Fruit fly (Drosophila melanogaster) whole organism, prepupa: ENCODE results near the gene DCTN1-p150.
A peak's percentile ranks its signal among the peaks of the same experiment; 100 is the strongest.

ENCODE experiments used
- Blimp-1 ChIP-seq: fragments of 200-800 bp; sonication (Bioruptor generic); optimal IDR thresholded peaks from 3 replicates; lab custom pipeline; 2017; ENCODE audit warnings: missing biosample characterization, missing genetic modification characterization, mild to moderate bottlenecking, moderate library complexity, missing genetic modification reagents
- CG10631 ChIP-seq: fragments of 200-800 bp; sonication (Bioruptor generic); optimal IDR thresholded peaks from 2 replicates; lab custom pipeline; 2016; ENCODE audit warnings: missing biosample characterization, missing genetic modification characterization
- CG11294 ChIP-seq: fragments of 200-800 bp; sonication (Bioruptor generic); IDR thresholded peaks from 2 replicates; pipeline ENCODE4 v1.3.6; 2022; ENCODE audit warnings: missing biosample characterization, missing genetic modification characterization
- CG11762 ChIP-seq: fragments of 200-800 bp; sonication (Bioruptor generic); optimal IDR thresholded peaks from 3 replicates; lab custom pipeline; 2016; ENCODE audit warnings: missing biosample characterization, missing genetic modification characterization; ENCODE audit not compliant: insufficient read depth
- CG11902 ChIP-seq: fragments of 200-800 bp; sonication (Bioruptor generic); optimal IDR thresholded peaks from 3 replicates; lab custom pipeline; 2016; ENCODE audit warnings: missing biosample characterization, missing genetic modification characterization
- CG15336 ChIP-seq: fragments of 200-800 bp; sonication (Bioruptor generic); IDR thresholded peaks from 2 replicates; pipeline ENCODE4 v1.3.6; 2022; ENCODE audit warnings: missing biosample characterization, missing genetic modification characterization
- CG1621 ChIP-seq: fragments of 200-800 bp; sonication (Bioruptor generic); optimal IDR thresholded peaks from 3 replicates; lab custom pipeline; 2018; ENCODE audit warnings: missing biosample characterization, mild to moderate bottlenecking, missing genetic modification characterization
- CG3032 ChIP-seq: fragments of 200-800 bp; optimal IDR thresholded peaks from 2 replicates; lab custom pipeline; 2019; ENCODE audit warnings: missing biosample characterization, mild to moderate bottlenecking, missing genetic modification characterization, moderate library complexity
- CG31627 ChIP-seq: fragments of 200-800 bp; sonication (Bioruptor generic); optimal IDR thresholded peaks from 3 replicates; lab custom pipeline; 2016; ENCODE audit warnings: missing biosample characterization, missing genetic modification characterization
- CG34406 ChIP-seq: fragments of 200-800 bp; sonication (Bioruptor generic); optimal IDR thresholded peaks from 3 replicates; lab custom pipeline; 2016; ENCODE audit warnings: missing biosample characterization, missing genetic modification characterization
- CG4318 ChIP-seq: fragments of 200-800 bp; sonication (Bioruptor generic); optimal IDR thresholded peaks from 3 replicates; lab custom pipeline; 2017; ENCODE audit warnings: missing biosample characterization, mild to moderate bottlenecking, missing genetic modification characterization
- CG6163 ChIP-seq: fragments of 200-800 bp; sonication (Bioruptor generic); IDR thresholded peaks from 3 replicates; pipeline ENCODE4 v1.3.6; 2022; ENCODE audit warnings: missing biosample characterization, missing genetic modification characterization
- CG6276 ChIP-seq: fragments of 200-800 bp; sonication (Bioruptor generic); optimal IDR thresholded peaks from 2 replicates; lab custom pipeline; 2017; ENCODE audit warnings: missing biosample characterization, mild to moderate bottlenecking, missing genetic modification characterization
- CG6792 ChIP-seq: fragments of 200-800 bp; sonication (Bioruptor generic); optimal IDR thresholded peaks from 3 replicates; lab custom pipeline; 2016; ENCODE audit warnings: missing biosample characterization, missing genetic modification characterization
- CG6808 ChIP-seq: fragments of 200-800 bp; sonication (Bioruptor generic); optimal IDR thresholded peaks from 3 replicates; lab custom pipeline; 2017; ENCODE audit warnings: missing biosample characterization, missing genetic modification characterization, mild to moderate bottlenecking, moderate library complexity, missing genetic modification reagents
- CG6854 ChIP-seq: fragments of 200-800 bp; sonication (Bioruptor generic); optimal IDR thresholded peaks from 2 replicates; lab custom pipeline; 2017; ENCODE audit warnings: missing biosample characterization, mild to moderate bottlenecking, missing genetic modification characterization
- CG8119 ChIP-seq: fragments of 200-800 bp; sonication (Bioruptor generic); IDR thresholded peaks from 3 replicates; pipeline ENCODE4 v1.3.6; 2022; ENCODE audit warnings: missing biosample characterization, missing genetic modification characterization
- CG8319 ChIP-seq: fragments of 200-800 bp; sonication (Bioruptor generic); optimal IDR thresholded peaks from 3 replicates; lab custom pipeline; 2016; ENCODE audit warnings: missing biosample characterization, missing genetic modification characterization
- CG9139 ChIP-seq: fragments of 200-800 bp; sonication (Bioruptor generic); optimal IDR thresholded peaks from 3 replicates; lab custom pipeline; 2017; ENCODE audit warnings: missing biosample characterization, mild to moderate bottlenecking, missing genetic modification characterization
- Eip75B ChIP-seq: fragments of 200-800 bp; sonication (Bioruptor generic); optimal IDR thresholded peaks from 3 replicates; lab custom pipeline; 2016; ENCODE audit warnings: missing biosample characterization, missing genetic modification characterization
- Ets21C ChIP-seq: fragments of 200-800 bp; sonication (Bioruptor generic); optimal IDR thresholded peaks from 3 replicates; lab custom pipeline; 2016; ENCODE audit warnings: missing biosample characterization, missing genetic modification characterization
- Ets96B ChIP-seq: fragments of 200-800 bp; optimal IDR thresholded peaks from 2 replicates; lab custom pipeline; 2019; ENCODE audit warnings: missing biosample characterization, mild to moderate bottlenecking, missing genetic modification characterization, moderate library complexity
- Gug ChIP-seq: fragments of 200-800 bp; sonication (Bioruptor generic); IDR thresholded peaks from 2 replicates; pipeline ENCODE4 v1.3.6; 2022; ENCODE audit warnings: missing biosample characterization, missing genetic modification characterization
- Hr38 ChIP-seq: sonication (Bioruptor generic); optimal IDR thresholded peaks from 2 replicates; lab custom pipeline; 2016; ENCODE audit warnings: missing biosample characterization, missing genetic modification characterization
- Hr39 ChIP-seq: fragments of 200-800 bp; sonication (Bioruptor generic); optimal IDR thresholded peaks from 2 replicates; lab custom pipeline; 2016; ENCODE audit warnings: missing biosample characterization, missing genetic modification characterization
- Hr4 ChIP-seq: fragments of 200-800 bp; sonication (Bioruptor generic); optimal IDR thresholded peaks from 3 replicates; lab custom pipeline; 2016; ENCODE audit warnings: missing biosample characterization, missing genetic modification characterization
- Lpt ChIP-seq: fragments of 200-800 bp; sonication (Bioruptor generic); optimal IDR thresholded peaks from 3 replicates; lab custom pipeline; 2016; ENCODE audit warnings: missing biosample characterization, missing genetic modification characterization
- Met ChIP-seq: fragments of 200-800 bp; sonication (Bioruptor generic); optimal IDR thresholded peaks from 3 replicates; lab custom pipeline; 2016; ENCODE audit warnings: missing biosample characterization, missing genetic modification characterization
- Sox102F ChIP-seq: fragments of 200-800 bp; sonication (Bioruptor generic); optimal IDR thresholded peaks from 2 replicates; lab custom pipeline; 2016; ENCODE audit warnings: missing biosample characterization, mild to moderate bottlenecking, missing genetic modification characterization
- Sox14 ChIP-seq: fragments of 200-800 bp; sonication (Bioruptor generic); optimal IDR thresholded peaks from 3 replicates; lab custom pipeline; 2016; ENCODE audit warnings: missing biosample characterization, missing genetic modification characterization
- Sox15 ChIP-seq: fragments of 200-800 bp; sonication (Bioruptor generic); optimal IDR thresholded peaks from 3 replicates; lab custom pipeline; 2016; ENCODE audit warnings: missing biosample characterization, missing genetic modification characterization
- achi ChIP-seq: fragments of 200-800 bp; sonication (Bioruptor generic); optimal IDR thresholded peaks from 3 replicates; lab custom pipeline; 2016; ENCODE audit warnings: missing biosample characterization, missing genetic modification characterization
- cyc ChIP-seq: fragments of 200-800 bp; sonication (Bioruptor generic); optimal IDR thresholded peaks from 3 replicates; lab custom pipeline; 2016; ENCODE audit warnings: missing biosample characterization, missing genetic modification characterization
- dac ChIP-seq: fragments of 200-800 bp; sonication (Bioruptor generic); optimal IDR thresholded peaks from 2 replicates; lab custom pipeline; 2017; ENCODE audit warnings: missing biosample characterization, mild to moderate bottlenecking, missing genetic modification characterization
- dsx ChIP-seq: fragments of 200-800 bp; optimal IDR thresholded peaks from 3 replicates; lab custom pipeline; 2019; ENCODE audit warnings: missing biosample characterization, mild to moderate bottlenecking, missing genetic modification characterization, moderate library complexity; ENCODE audit not compliant: poor library complexity, severe bottlenecking
- eg ChIP-seq: fragments of 200-800 bp; sonication (Bioruptor generic); IDR thresholded peaks from 3 replicates; pipeline ENCODE4 v1.3.6; 2022; ENCODE audit warnings: missing biosample characterization, missing genetic modification characterization
- esn ChIP-seq: fragments of 200-800 bp; sonication (Bioruptor generic); optimal IDR thresholded peaks from 2 replicates; lab custom pipeline; 2016; ENCODE audit warnings: missing biosample characterization, mild to moderate bottlenecking, missing genetic modification characterization, moderate library complexity
- fd59A ChIP-seq: fragments of 200-800 bp; sonication (Bioruptor generic); optimal IDR thresholded peaks from 2 replicates; lab custom pipeline; 2017; ENCODE audit warnings: missing biosample characterization, mild to moderate bottlenecking, missing genetic modification characterization, missing genetic modification reagents
- fd85E ChIP-seq: fragments of 200-800 bp; sonication (Bioruptor generic); optimal IDR thresholded peaks from 3 replicates; lab custom pipeline; 2016; ENCODE audit warnings: missing biosample characterization, missing genetic modification characterization
- fkh ChIP-seq: fragments of 200-800 bp; sonication (Bioruptor generic); optimal IDR thresholded peaks from 3 replicates; lab custom pipeline; 2017; ENCODE audit warnings: missing biosample characterization, mild to moderate bottlenecking, missing genetic modification characterization, moderate library complexity
- lz ChIP-seq: fragments of 200-800 bp; sonication (Bioruptor generic); optimal IDR thresholded peaks from 3 replicates; lab custom pipeline; 2016; ENCODE audit warnings: missing biosample characterization, missing genetic modification characterization
- pdm3 ChIP-seq: fragments of 200-800 bp; sonication (Bioruptor generic); optimal IDR thresholded peaks from 3 replicates; lab custom pipeline; 2016; ENCODE audit warnings: missing biosample characterization, missing genetic modification characterization
- salr ChIP-seq, 2 experiments: fragments of 200-800 bp; sonication (Bioruptor generic); optimal IDR thresholded peaks; 3 replicates each; lab custom pipeline; 2016 to 2018; ENCODE audit warnings: missing biosample characterization in 2 of 2, missing genetic modification characterization in 2 of 2, mild to moderate bottlenecking in 1 of 2
- spab ChIP-seq: fragments of 200-800 bp; sonication (Bioruptor generic); optimal IDR thresholded peaks from 2 replicates; lab custom pipeline; 2017; ENCODE audit warnings: missing biosample characterization, mild to moderate bottlenecking, missing genetic modification characterization, missing genetic modification reagents
- svp ChIP-seq: fragments of 200-800 bp; sonication (Bioruptor generic); peaks from one replicate; lab custom pipeline; 2016; ENCODE audit warnings: missing biosample characterization, missing genetic modification characterization

Gene DCTN1-p150

DNA sequence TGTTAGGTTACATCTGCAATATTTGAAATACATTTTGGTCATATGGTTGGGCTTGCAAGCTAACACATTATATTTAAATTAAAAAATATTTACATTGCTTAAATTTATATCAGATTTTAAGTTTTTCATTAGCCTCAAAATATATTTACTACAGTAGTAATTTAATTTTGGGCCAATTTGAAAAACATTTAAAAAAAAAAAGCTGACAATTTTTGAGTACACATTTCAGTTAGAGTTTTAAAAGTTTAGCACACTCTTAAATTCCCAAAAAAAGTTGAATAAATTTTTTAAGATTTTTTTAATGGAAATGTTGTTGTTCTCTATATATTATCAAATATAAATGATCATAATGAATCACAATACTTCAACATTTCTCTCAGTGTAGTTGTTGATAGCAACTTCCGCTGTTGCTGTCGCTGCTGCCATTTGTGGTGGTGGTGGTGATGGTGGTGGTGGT is 28.1 kb downstream of the DCTN1-p150 start (continued):
- peak; percentile 34 for TF ChIP-seq dac (GFP tag; lab: Kevin White, UChicago)
- no peak for TF ChIP-seq Blimp-1
- no peak for TF ChIP-seq Sox102F
- TF ChIP-seq CG31627 (GFP tag; lab: Kevin White, UChicago) = peak; percentile 24
- TF ChIP-seq CG6276 (GFP tag; lab: Kevin White, UChicago) = peak; percentile 85
- TF ChIP-seq Gug (GFP tag; lab: Robert Waterston, UW) = 0 out of 2 replicates have a peak, but pooled peaks have one; percentile 28
- peak; percentile 34 for TF ChIP-seq CG11762 (GFP tag; lab: Kevin White, UChicago)
- peak; percentile 58 for TF ChIP-seq esn (GFP tag; lab: Kevin White, UChicago)
- no peak for TF ChIP-seq fd85E (GFP tag; lab: Kevin White, UChicago)
- TF ChIP-seq Ets21C (GFP tag; lab: Kevin White, UChicago) = no peak
- peak; percentile 27 for TF ChIP-seq CG6808 (GFP tag; lab: Kevin White, UChicago)
- peak; percentile 53 for TF ChIP-seq pdm3 (GFP tag; lab: Kevin White, UChicago)
- TF ChIP-seq lz (GFP tag; lab: Kevin White, UChicago) = peak; percentile 27
- TF ChIP-seq cyc (GFP tag; lab: Kevin White, UChicago) = no peak
- TF ChIP-seq CG1621 (tag; lab: Kevin White, UChicago) = no peak
- peak; percentile 20 for TF ChIP-seq Sox14
- no peak for TF ChIP-seq svp (GFP tag; lab: Kevin White, UChicago)
- peak; percentile 35 for TF ChIP-seq Ets96B (tag; lab: Kevin White, UChicago)

dm6 chr3L:13957789-13958188 is 28.6 kb downstream of the DCTN1-p150 start:
- TF ChIP-seq CG4318 (no peak), dsx (no peak), dac (GFP tag; lab: Kevin White, UChicago) (no peak), Met (GFP tag; lab: Kevin White, UChicago) (no peak), CG8319 (GFP tag; lab: Kevin White, UChicago) (no peak), eg (no peak), CG10631 (GFP tag; lab: Kevin White, UChicago) (no peak), CG8119 (GFP tag; lab: Robert Waterston, UW) (no peak), Sox15 (GFP tag; lab: Kevin White, UChicago) (no peak), salr (GFP tag; optimal IDR thresholded peaks at IDR 0.05; lab: Kevin White, UChicago) (no peak), achi (GFP tag; lab: Kevin White, UChicago) (no peak), fd59A (GFP tag; lab: Kevin White, UChicago) (no peak), CG34406 (no peak), Hr4 (GFP tag; lab: Kevin White, UChicago) (no peak), CG11294 (GFP tag; lab: Robert Waterston, UW) (no peak), fkh (GFP tag; lab: Kevin White, UChicago) (no peak)

- TF ChIP-seq Hr39 (GFP tag; lab: Kevin White, UChicago) (peak; percentile 38), spab (no peak), dac (GFP tag; lab: Kevin White, UChicago) (no peak), CG6854 (GFP tag; lab: Kevin White, UChicago) (no peak), CG3032 (tag; lab: Kevin White, UChicago) (peak; percentile 20), fd85E (GFP tag; lab: Kevin White, UChicago) (no peak), lz (GFP tag; lab: Kevin White, UChicago) (peak; percentile 17), CG8319 (GFP tag; lab: Kevin White, UChicago) (no peak), Hr38 (GFP tag; lab: Kevin White, UChicago) (no peak), CG9139 (no peak), Eip75B (GFP tag; lab: Kevin White, UChicago) (no peak), CG31627 (GFP tag; lab: Kevin White, UChicago) (peak; percentile 39), svp (GFP tag; lab: Kevin White, UChicago) (no peak), Lpt (no peak), CG1621 (tag; lab: Kevin White, UChicago) (no peak), CG6792 (GFP tag; lab: Kevin White, UChicago) (no peak), Blimp-1 (peak; percentile 100), cyc (GFP tag; lab: Kevin White, UChicago) (peak; percentile 2), CG6276 (GFP tag; lab: Kevin White, UChicago) (no peak), CG6163 (no peak), Sox102F (no peak), dsx (no peak), pdm3 (GFP tag; lab: Kevin White, UChicago) (no peak), CG11902 (GFP tag; lab: Kevin White, UChicago) (no peak), esn (GFP tag; lab: Kevin White, UChicago) (peak; percentile 19), CG15336 (GFP tag; lab: Robert Waterston, UW) (0 out of 2 replicates have a peak, but pooled peaks have one; percentile 6)
Observed at dm6 chr3L:13964635-13965501, 35.7 kb downstream of the DCTN1-p150 start, which contains the start of the genes Meics, Nxf3 and ssp2. TSS of gene Meics (minus strand) at chr3L:13964702. TSS of gene Nxf3 (plus strand) at chr3L:13965203. TSS of gene ssp2 (plus strand) at chr3L:13965203.
